Worm (Caenorhabditis elegans): ENCODE results near the gene srh-122.

srh-122 gene

ce11 chrV:15347292-15347691, 30.5 kb downstream of the srh-122 start, which contains the start of gene C29F3.3:
Gene C29F3.3, minus strand, starts transcription at chrV:15347392.
- TF ChIP-seq Y48G9A.11 (GFP tag; IDR thresholded peaks at IDR 0.05) = no peak
- no peak for TF ChIP-seq nhr-25 (tag; optimal IDR thresholded peaks at IDR 0.05; ENCODE audit: borderline replicate concordance, insufficient read depth)
- no peak for TF ChIP-seq lin-15B (tag; optimal IDR thresholded peaks at IDR 0.05)

- TF ChIP-seq unc-130 (GFP tag; optimal IDR thresholded peaks at IDR 0.05) = no peak
Measured at ce11 chrV:15344481-15344880, 33.3 kb downstream of the srh-122 start, which contains the start of gene wrt-8. Gene wrt-8, minus strand, starts transcription at chrV:15344581.

ce11 chrV:15341404-15341803, 36.4 kb downstream of the srh-122 start, which contains the start of gene clec-229:
Gene clec-229, minus strand, starts transcription at chrV:15341504.
- no peak for TF ChIP-seq zip-2 (tag; optimal IDR thresholded peaks at IDR 0.05)
- peak in 1 of 2 experiments; percentile 24 for TF ChIP-seq unc-62 (GFP tag; optimal IDR thresholded peaks at IDR 0.05 in 1 of 2)
- no peak for TF ChIP-seq unc-62 (tag; optimal IDR thresholded peaks at IDR 0.05)
- TF ChIP-seq ztf-7 (tag; optimal IDR thresholded peaks at IDR 0.05) = no peak
- TF ChIP-seq zfp-3 (GFP tag; conservative IDR thresholded peaks at IDR 0.05) = no peak
- TF ChIP-seq F44E2.7 (GFP tag; IDR thresholded peaks at IDR 0.05) = no peak
- TF ChIP-seq lin-29 (GFP tag; IDR thresholded peaks at IDR 0.05) = no peak
- TF ChIP-seq nhr-48 (tag; optimal IDR thresholded peaks at IDR 0.05) = no peak

DNA sequence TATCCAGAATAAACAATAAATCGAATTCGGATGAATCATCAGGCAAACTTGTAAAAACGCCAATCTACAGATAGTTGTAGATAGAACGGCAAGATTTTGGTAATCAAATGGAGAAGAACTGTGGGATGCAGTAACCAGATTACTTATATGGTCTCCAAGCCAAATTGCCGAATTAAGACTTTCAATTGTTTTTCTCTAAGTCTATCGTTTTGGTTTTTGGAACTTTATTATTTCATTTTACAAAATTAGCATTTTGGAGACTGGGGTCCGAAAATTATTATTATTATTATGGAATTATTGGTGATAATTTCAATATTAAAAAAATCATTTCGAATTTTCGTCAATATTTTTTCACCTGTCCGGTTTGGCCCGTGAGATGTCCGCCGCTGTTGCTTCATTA, 38.4 kb downstream of the srh-122 start, which contains the start of gene clec-228:
clec-228 (minus strand) TSS at position 101 of the 400 bp plus-strand sequence.
- TF ChIP-seq ztf-7 (tag; optimal IDR thresholded peaks at IDR 0.05) = no peak
- no peak for TF ChIP-seq nhr-102 (tag; optimal IDR thresholded peaks at IDR 0.05)
- TF ChIP-seq rbr-2 (tag; optimal IDR thresholded peaks at IDR 0.05) = no peak
- no peak for TF ChIP-seq T20F7.1 (GFP tag; optimal IDR thresholded peaks at IDR 0.05)
- TF ChIP-seq snpc-4 (tag; optimal IDR thresholded peaks at IDR 0.05) = no peak
- TF ChIP-seq dmd-6 (GFP tag; IDR thresholded peaks at IDR 0.05) = no peak
- TF ChIP-seq fos-1 (tag; optimal IDR thresholded peaks at IDR 0.05) = no peak
- no peak for TF ChIP-seq nhr-48 (tag; optimal IDR thresholded peaks at IDR 0.05)

DNA sequence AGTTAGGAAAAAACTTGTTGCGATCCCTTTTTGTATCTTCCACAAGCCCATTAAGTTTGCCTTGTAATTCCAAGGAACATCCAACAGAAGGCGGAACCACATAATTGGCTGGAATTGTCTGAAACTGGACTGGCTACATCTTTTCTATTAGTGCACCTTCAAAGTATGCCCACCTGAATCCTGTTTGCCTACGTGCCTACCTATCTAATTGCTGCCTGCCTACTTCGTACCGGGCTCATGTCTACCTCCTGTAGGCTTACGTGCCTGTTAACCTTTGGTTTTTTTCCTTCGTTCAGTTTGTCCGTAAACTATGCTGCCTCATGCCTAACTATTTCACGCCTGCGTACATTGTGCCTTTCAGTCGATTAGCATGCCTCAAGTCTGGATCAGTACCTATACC, 40.4 kb downstream of the srh-122 start, which contains the start of gene wrt-7:
wrt-7 (minus strand) TSS at position 101 of the 400 bp plus-strand sequence.
- TF ChIP-seq hlh-30 (tag; optimal IDR thresholded peaks at IDR 0.05; ENCODE audit: insufficient read depth) = no peak
- peak in 1 of 2 experiments; percentile 33 for TF ChIP-seq unc-62 (GFP tag; optimal IDR thresholded peaks at IDR 0.05 in 1 of 2)
- no peak for TF ChIP-seq unc-62 (tag; optimal IDR thresholded peaks at IDR 0.05)

DNA sequence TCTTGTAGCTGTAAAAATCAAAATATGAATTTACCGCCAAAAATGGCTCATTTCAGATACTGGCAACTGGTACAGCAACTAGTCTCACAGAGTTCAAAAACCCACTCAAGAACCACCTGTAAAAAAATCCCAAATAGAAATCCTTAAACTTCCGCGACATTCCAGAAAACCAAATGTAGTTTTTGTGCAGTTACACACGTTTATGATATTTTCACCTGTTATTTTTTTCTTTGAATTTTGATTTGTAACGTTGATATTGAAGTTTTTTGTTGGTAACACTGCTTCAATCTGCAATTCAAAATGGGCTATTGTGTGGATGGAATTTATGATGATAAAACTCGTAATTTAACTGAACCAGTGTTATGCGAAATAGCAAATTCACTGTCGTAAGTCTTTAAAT, 45.0 kb downstream of the srh-122 start, which contains the start of gene srw-113:
srw-113 (plus strand) TSS at position 301 of the 400 bp plus-strand sequence.
- TF ChIP-seq F10B5.3 (tag; optimal IDR thresholded peaks at IDR 0.05) = no peak
- no peak for TF ChIP-seq daf-16 (GFP tag; optimal IDR thresholded peaks at IDR 0.05)
- no peak for TF ChIP-seq daf-16 (tag; optimal IDR thresholded peaks at IDR 0.05)
- no peak for TF ChIP-seq unc-62 (GFP tag; optimal IDR thresholded peaks at IDR 0.05 in 1 of 2)
- no peak for TF ChIP-seq unc-62 (tag; optimal IDR thresholded peaks at IDR 0.05)
- TF ChIP-seq hif-1 (tag; optimal IDR thresholded peaks at IDR 0.05) = no peak
- TF ChIP-seq F49E8.2 (tag; optimal IDR thresholded peaks at IDR 0.05; ENCODE audit: borderline replicate concordance) = no peak

DNA sequence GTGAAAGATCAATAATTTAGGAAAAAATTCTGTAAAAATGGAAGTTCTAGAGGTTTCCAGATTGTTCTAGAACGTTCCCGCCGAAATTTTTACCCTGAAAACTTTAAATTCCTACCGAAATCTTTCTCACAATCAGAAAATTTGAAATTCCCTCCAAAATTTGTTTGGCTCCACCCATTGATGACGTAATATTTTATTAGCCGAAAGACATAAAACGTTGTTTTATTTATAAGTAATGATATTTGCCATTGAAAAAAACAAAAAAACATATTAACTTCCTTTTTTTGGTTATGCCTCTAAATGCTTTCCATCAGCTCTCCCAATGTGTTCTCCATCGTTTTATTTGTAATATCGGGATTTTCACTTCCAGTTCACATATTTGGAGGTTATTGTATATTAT, 47.5 kb downstream of the srh-122 start, which contains the start of gene srh-295:
srh-295 (plus strand) TSS at position 301 of the 400 bp plus-strand sequence.
- TF ChIP-seq dmd-6 (GFP tag; IDR thresholded peaks at IDR 0.05) (no peak), zip-2 (tag; optimal IDR thresholded peaks at IDR 0.05) (no peak), nhr-6 (tag; optimal IDR thresholded peaks at IDR 0.05) (no peak), nhr-10 (tag; optimal IDR thresholded peaks at IDR 0.05) (no peak), vab-7 (GFP tag; IDR thresholded peaks at IDR 0.05) (no peak), snpc-4 (tag; optimal IDR thresholded peaks at IDR 0.05) (no peak), ctbp-1 (GFP tag; IDR thresholded peaks at IDR 0.05) (no peak), zip-11 (GFP tag; IDR thresholded peaks at IDR 0.05) (no peak), php-3 (GFP tag; IDR thresholded peaks at IDR 0.05) (no peak), rbr-2 (tag; optimal IDR thresholded peaks at IDR 0.05) (no peak), lsy-2 (tag; optimal IDR thresholded peaks at IDR 0.05) (no peak), T26A8.4 (GFP tag; IDR thresholded peaks at IDR 0.05) (no peak), ZK546.5 (tag; optimal IDR thresholded peaks at IDR 0.05) (no peak), nhr-48 (tag; optimal IDR thresholded peaks at IDR 0.05) (no peak), fkh-10 (GFP tag; optimal IDR thresholded peaks at IDR 0.05) (no peak), madf-9 (GFP tag; conservative IDR thresholded peaks at IDR 0.05) (no peak)

Data from whole organism, L4 larva.